Worm (Caenorhabditis elegans) whole organism, mixed stage, embryonic: ENCODE results near the gene T25B2.1.

ENCODE experiments used
- mab-5 ChIP-seq: fragments of 150-350 bp; optimal IDR thresholded peaks from 2 replicates; lab custom pipeline; 2014; ENCODE audit warnings: missing biosample characterization, missing genetic modification characterization
- nhr-76 ChIP-seq: sonication (generic microtip); optimal IDR thresholded peaks from 2 replicates; lab custom pipeline; 2017; ENCODE audit warnings: missing biosample characterization, missing genetic modification characterization
- pha-4 ChIP-seq: fragments of 150-350 bp; optimal IDR thresholded peaks from 2 replicates; lab custom pipeline; 2018; ENCODE audit warnings: missing biosample characterization, missing genetic modification reagents, missing genetic modification characterization
- snpc-4 ChIP-seq: fragments of 150-350 bp; optimal IDR thresholded peaks from 2 replicates; lab custom pipeline; 2014; ENCODE audit warnings: missing biosample characterization, missing genetic modification characterization
- unc-39 ChIP-seq: fragments of 150-350 bp; optimal IDR thresholded peaks from 2 replicates; lab custom pipeline; 2014; ENCODE audit warnings: missing biosample characterization, missing genetic modification characterization
- ztf-11 ChIP-seq: fragments of 150-350 bp; optimal IDR thresholded peaks from 2 replicates; lab custom pipeline; 2014; ENCODE audit warnings: missing biosample characterization, missing genetic modification characterization

ce11 chrX:6208463-6208862 is 34.7 kb downstream of the T25B2.1 start, which contains the start of gene C14F11.7:
- TF ChIP-seq ztf-11 (tag; lab: Kevin White, UChicago), result no peak
- TF ChIP-seq nhr-76 (tag; lab: Kevin White, UChicago), result no peak
- no peak for TF ChIP-seq unc-39 (tag; lab: Kevin White, UChicago)
- TF ChIP-seq pha-4 (tag; lab: Kevin White, UChicago), result no peak
- TF ChIP-seq mab-5, result no peak
- no peak for TF ChIP-seq snpc-4 (tag; lab: Kevin White, UChicago)
